Fruit fly (Drosophila melanogaster): ENCODE results near the gene CG2004.

Gene CG2004

DNA sequence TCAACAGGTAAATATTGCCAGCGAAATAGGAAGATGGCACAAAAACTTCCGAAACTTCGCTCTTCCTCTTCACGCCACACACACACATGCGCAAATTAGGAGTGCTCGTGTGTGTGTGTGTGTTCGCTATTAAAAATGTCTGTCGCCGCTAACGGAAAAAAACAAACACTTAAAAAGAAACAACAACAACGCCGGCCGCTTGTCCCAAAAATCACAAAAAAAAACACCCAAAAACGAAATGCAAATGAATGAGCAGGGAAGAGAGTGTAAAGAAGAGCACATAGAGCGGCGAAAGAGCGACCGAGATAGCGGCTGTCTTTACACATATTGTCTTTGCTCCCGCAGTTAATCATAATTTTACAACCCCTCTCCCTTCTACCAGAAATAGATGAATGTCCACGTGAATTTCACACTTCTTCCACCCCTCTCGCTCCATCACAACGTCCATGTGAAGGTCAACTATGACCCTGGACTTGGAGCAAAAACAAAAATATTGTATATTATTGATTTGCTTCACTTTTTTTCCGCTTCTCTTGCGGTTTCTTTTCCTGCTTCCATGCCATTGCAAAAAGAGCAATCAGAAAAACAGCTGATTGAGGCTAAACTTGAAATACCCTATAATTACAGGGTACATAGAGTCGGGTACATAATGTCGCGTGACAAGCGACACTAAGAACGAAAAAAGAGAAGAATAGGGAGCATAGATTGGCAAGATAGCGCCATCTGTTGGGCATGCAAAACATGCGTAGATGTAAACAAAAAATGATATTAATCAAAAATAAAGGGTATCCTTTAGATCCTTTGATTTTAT lies 32.7 kb downstream of the CG2004 start (continued):
- TF ChIP-seq CG10462 (GFP tag; optimal IDR thresholded peaks at IDR 0.05) (no peak), Drgx (GFP tag; IDR thresholded peaks at IDR 0.05) (0 out of 2 replicates have a peak, but pooled peaks have one; percentile 24), CG11504 (tag; optimal IDR thresholded peaks at IDR 0.05) (no peak), en (GFP tag; optimal IDR thresholded peaks at IDR 0.05) (no peak), sens (GFP tag) (peak; percentile 50), sqz (GFP tag; optimal IDR thresholded peaks at IDR 0.05) (peak; percentile 62), CG6254 (GFP tag; optimal IDR thresholded peaks at IDR 0.05) (peak; percentile 91), slp2 (GFP tag; optimal IDR thresholded peaks at IDR 0.05) (no peak), Atf6 (GFP tag; IDR thresholded peaks at IDR 0.05) (0 out of 2 replicates have a peak, but pooled peaks have one; percentile 20), CG32772 (GFP tag; IDR thresholded peaks at IDR 0.05) (0 out of 2 replicates have a peak, but pooled peaks have one; percentile 28), grn (GFP tag; optimal IDR thresholded peaks at IDR 0.05) (peak; percentile 1), scrt (GFP tag; optimal IDR thresholded peaks at IDR 0.05) (peak; percentile 37), eve (GFP tag; optimal IDR thresholded peaks at IDR 0.05) (peak in 1 of 2 experiments; percentile 15), D19A (tag; optimal IDR thresholded peaks at IDR 0.05) (peak; percentile 44), tin (GFP tag; optimal IDR thresholded peaks at IDR 0.05) (no peak), Antp (GFP tag; optimal IDR thresholded peaks at IDR 0.05) (no peak), Gug (GFP tag; IDR thresholded peaks at IDR 0.05) (no peak), Rfx (GFP tag; IDR thresholded peaks at IDR 0.05) (peak; percentile 36; the same call in 1 of the 2 replicates), sim (GFP tag; IDR thresholded peaks at IDR 0.05) (no peak), CG8290 (GFP tag; optimal IDR thresholded peaks at IDR 0.05) (no peak), CG8290 (tag; optimal IDR thresholded peaks at IDR 0.05) (peak in 1 of 2 experiments; percentile 0), CG14667 (GFP tag; IDR thresholded peaks at IDR 0.05) (no peak), Camta (GFP tag; optimal IDR thresholded peaks at IDR 0.05) (no peak), Trl (optimal IDR thresholded peaks at IDR 0.05) (peak; percentile 50 to 79), Trl (GFP tag; optimal IDR thresholded peaks at IDR 0.05) (no peak), pros (GFP tag; optimal IDR thresholded peaks at IDR 0.05) (peak; percentile 46), cwo (GFP tag; optimal IDR thresholded peaks at IDR 0.05) (peak; percentile 86), abd-A (tag; optimal IDR thresholded peaks at IDR 0.05) (no peak), crol (GFP tag; IDR thresholded peaks at IDR 0.05) (peak; percentile 85), CG7987 (GFP tag; optimal IDR thresholded peaks at IDR 0.05) (peak; percentile 33), hkb (optimal IDR thresholded peaks at IDR 0.05) (no peak), hkb (GFP tag; IDR thresholded peaks at IDR 0.05) (no peak), cg (GFP tag; optimal IDR thresholded peaks at IDR 0.05) (peak; percentile 82), chinmo (GFP tag; IDR thresholded peaks at IDR 0.05; ENCODE audit: partially characterized antibody) (0 out of 4 replicates have a peak, but pooled peaks have one; percentile 54), CG32767 (GFP tag; IDR thresholded peaks at IDR 0.05) (no peak), CG6765 (GFP tag; optimal IDR thresholded peaks at IDR 0.05) (no peak), crp (GFP tag; optimal IDR thresholded peaks at IDR 0.05) (peak in 1 of 2 experiments; percentile 13), ftz-f1 (GFP tag; optimal IDR thresholded peaks at IDR 0.05) (peak; percentile 35), CG30403 (GFP tag; optimal IDR thresholded peaks at IDR 0.05) (no peak), CTCF (GFP tag; optimal IDR thresholded peaks at IDR 0.05) (peak; percentile 87), sob (GFP tag; IDR thresholded peaks at IDR 0.05) (no peak), ken (GFP tag; IDR thresholded peaks at IDR 0.05) (no peak), CG14441 (GFP tag; IDR thresholded peaks at IDR 0.05) (no peak), oc (tag; optimal IDR thresholded peaks at IDR 0.05) (peak; percentile 30), CG12659 (GFP tag; optimal IDR thresholded peaks at IDR 0.05) (no peak)

Data from whole organism, embryonic.